Worm (Caenorhabditis elegans): Measurements from ENCODE around the gene srg-48.

The srg-48 gene

DNA sequence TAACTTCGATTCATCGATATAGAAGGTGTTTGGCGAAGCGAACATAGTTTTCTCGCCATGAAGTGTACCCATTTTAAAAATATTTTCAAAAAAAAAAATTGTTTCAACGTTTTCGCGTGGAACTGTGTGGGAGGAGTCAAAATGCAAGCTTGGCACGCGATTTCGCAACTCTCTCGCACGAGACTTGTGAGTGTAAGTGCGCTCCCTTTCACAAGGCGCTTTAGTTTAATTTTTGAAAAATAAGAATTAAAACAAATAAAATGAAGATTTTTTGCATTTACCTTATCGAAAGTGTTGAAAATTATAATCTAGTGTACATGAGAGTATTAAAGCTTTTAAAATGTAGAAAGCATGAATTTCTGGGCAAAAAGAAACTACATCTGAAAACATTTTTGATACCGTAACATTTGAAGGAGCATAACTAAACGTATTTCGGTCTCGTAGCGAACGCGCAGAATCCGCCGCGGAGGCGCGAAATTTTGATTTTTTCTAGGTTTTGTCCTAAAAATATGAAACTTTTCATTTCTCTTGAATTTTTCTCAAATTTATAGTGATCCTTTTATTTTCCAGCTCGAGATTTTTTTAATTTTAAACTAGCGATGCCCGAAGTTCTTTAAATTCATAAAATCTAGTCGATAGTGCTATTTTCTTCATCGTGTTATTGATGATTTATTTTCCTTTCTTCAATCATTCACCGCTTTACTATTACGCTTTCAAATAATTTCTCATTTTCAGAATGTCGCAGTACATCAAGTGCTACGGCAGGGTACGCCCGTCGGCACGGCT is 32.5 kb upstream of the srg-48 start, which contains the start of the genes cogc-2 and klp-18 (continued):
- TF ChIP-seq T26A8.4 (GFP tag; IDR thresholded peaks at IDR 0.05) (peak; percentile 72), daf-19 (GFP tag; conservative IDR thresholded peaks at IDR 0.05) (no peak), lin-39 (tag; optimal IDR thresholded peaks at IDR 0.05) (no peak), nhr-11 (tag; optimal IDR thresholded peaks at IDR 0.05) (peak; percentile 20), zfp-3 (GFP tag; conservative IDR thresholded peaks at IDR 0.05) (0 out of 2 replicates have a peak, but pooled peaks have one; percentile 17), zip-11 (GFP tag; IDR thresholded peaks at IDR 0.05) (no peak), Y5F2A.4 (GFP tag; optimal IDR thresholded peaks at IDR 0.05) (no peak), nhr-77 (tag; optimal IDR thresholded peaks at IDR 0.05) (peak; percentile 56), zip-2 (tag; optimal IDR thresholded peaks at IDR 0.05) (peak; percentile 28), ZK546.5 (tag; optimal IDR thresholded peaks at IDR 0.05) (no peak), ceh-20 (GFP tag; IDR thresholded peaks at IDR 0.05) (peak; percentile 48; the same call in 1 of the 2 replicates), F26F4.8 (GFP tag; conservative IDR thresholded peaks at IDR 0.05) (no peak), hmg-1.1 (GFP tag; IDR thresholded peaks at IDR 0.05) (peak; percentile 74), F37D6.2 (tag; optimal IDR thresholded peaks at IDR 0.05) (peak; percentile 9), dpl-1 (GFP tag; optimal IDR thresholded peaks at IDR 0.05) (peak; percentile 95), mdl-1 (tag; optimal IDR thresholded peaks at IDR 0.05) (peak in 1 of 2 experiments; percentile 67), aha-1 (tag) (no peak), F44E2.7 (GFP tag; IDR thresholded peaks at IDR 0.05) (no peak), fkh-10 (GFP tag; optimal IDR thresholded peaks at IDR 0.05) (peak; percentile 37), php-3 (GFP tag; IDR thresholded peaks at IDR 0.05) (no peak), mdt-29 (GFP tag; IDR thresholded peaks at IDR 0.05) (no peak), dmd-6 (GFP tag; IDR thresholded peaks at IDR 0.05) (peak; percentile 49), zfp-2 (tag; optimal IDR thresholded peaks at IDR 0.05) (peak; percentile 11)

DNA sequence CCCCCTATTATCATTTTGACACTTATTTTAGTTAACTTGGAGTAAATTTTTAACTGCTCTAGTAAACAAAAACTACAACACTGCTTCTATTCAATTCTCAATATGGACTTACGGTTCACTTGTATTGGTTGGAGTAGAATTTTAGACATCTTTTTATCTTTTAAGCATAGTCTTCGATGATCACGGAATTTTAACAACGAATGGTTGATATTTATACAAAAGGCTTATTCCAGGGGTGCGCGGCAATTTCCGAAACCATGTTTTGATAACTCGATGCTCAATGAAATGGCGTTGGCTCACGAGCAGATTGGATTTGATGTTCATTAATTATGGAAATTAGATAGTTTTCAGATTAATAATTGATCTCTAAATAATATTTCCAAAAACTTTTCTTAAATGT is 28.8 kb upstream of the srg-48 start:
- TF ChIP-seq F49E8.2 (tag; optimal IDR thresholded peaks at IDR 0.05; ENCODE audit: borderline replicate concordance) (peak; percentile 87), aha-1 (tag) (peak; percentile 0), zfp-3 (GFP tag; conservative IDR thresholded peaks at IDR 0.05) (0 out of 2 replicates have a peak, but pooled peaks have one; percentile 13), Y5F2A.4 (GFP tag; optimal IDR thresholded peaks at IDR 0.05) (peak; percentile 19), nhr-77 (tag; optimal IDR thresholded peaks at IDR 0.05) (no peak), arid-1 (GFP tag; conservative IDR thresholded peaks at IDR 0.05) (peak; percentile 45; the same call in 1 of the 2 replicates), zfp-2 (tag; optimal IDR thresholded peaks at IDR 0.05) (no peak), snpc-1.2 (GFP tag; IDR thresholded peaks at IDR 0.05) (peak; percentile 78), madf-5 (GFP tag; IDR thresholded peaks at IDR 0.05) (peak in 1 of 2 experiments; percentile 68; a peak in 1 of 4 replicates), nhr-111 (GFP tag; optimal IDR thresholded peaks at IDR 0.05) (peak; percentile 78), lin-38 (GFP tag; IDR thresholded peaks at IDR 0.05) (peak; percentile 63), hlh-30 (tag; optimal IDR thresholded peaks at IDR 0.05; ENCODE audit: insufficient read depth) (no peak)

DNA sequence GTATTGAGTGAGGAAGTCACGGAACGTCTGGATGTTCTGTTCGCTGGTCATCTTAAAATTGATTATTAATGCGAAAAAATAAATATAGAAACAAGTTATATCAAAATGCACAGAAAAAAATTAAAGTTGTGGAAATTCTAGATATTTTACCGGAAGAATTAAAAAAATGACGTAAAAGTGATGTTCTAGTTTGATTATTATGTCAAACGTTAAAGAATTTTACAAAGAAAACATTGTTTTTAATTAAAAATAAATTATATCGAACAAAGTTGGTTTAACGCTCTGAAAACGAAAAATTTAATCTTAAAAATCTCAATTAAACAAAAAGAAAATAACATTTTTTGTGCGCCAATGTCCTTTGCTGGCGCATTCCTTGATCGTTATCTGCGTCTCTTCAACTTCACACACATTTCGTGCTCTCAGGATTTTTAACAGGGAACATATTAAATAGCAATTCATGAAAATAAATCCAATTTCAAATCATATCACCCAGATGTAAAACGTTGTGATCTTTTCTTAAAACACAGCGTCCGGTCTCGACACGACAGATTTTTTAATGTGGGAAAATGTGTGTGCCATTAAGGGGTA is 27.6 kb upstream of the srg-48 start, which contains the start of gene tin-9.1:
TSS of gene tin-9.1 (minus strand) at position 51 of the 588 bp plus-strand sequence.
- TF ChIP-seq lin-1 (GFP tag; IDR thresholded peaks at IDR 0.05) = no peak; the same call in 1 of the 2 replicates
- TF ChIP-seq vab-7 (GFP tag; IDR thresholded peaks at IDR 0.05) = no peak
- no peak for TF ChIP-seq Y48G9A.11 (GFP tag; IDR thresholded peaks at IDR 0.05)
- no peak for TF ChIP-seq madf-9 (GFP tag; conservative IDR thresholded peaks at IDR 0.05)
- peak; percentile 37 for TF ChIP-seq nhr-28 (tag; optimal IDR thresholded peaks at IDR 0.05)
- TF ChIP-seq nhr-10 (tag; optimal IDR thresholded peaks at IDR 0.05) = no peak
- TF ChIP-seq attf-4 (tag; optimal IDR thresholded peaks at IDR 0.05) = no peak
- peak; percentile 35 for TF ChIP-seq aha-1 (tag)
- no peak for TF ChIP-seq ceh-20 (GFP tag; IDR thresholded peaks at IDR 0.05)
- TF ChIP-seq gei-8 (GFP tag; optimal IDR thresholded peaks at IDR 0.05) = no peak
- no peak for TF ChIP-seq tag-97 (GFP tag; IDR thresholded peaks at IDR 0.05)
- peak; percentile 53 for TF ChIP-seq nhr-6 (tag; optimal IDR thresholded peaks at IDR 0.05)
- no peak for TF ChIP-seq skn-1 (tag; optimal IDR thresholded peaks at IDR 0.05)
- no peak for TF ChIP-seq F44E2.7 (GFP tag; IDR thresholded peaks at IDR 0.05)
- TF ChIP-seq lin-39 (tag; optimal IDR thresholded peaks at IDR 0.05) = no peak
- TF ChIP-seq lin-29 (GFP tag; IDR thresholded peaks at IDR 0.05) = no peak
- TF ChIP-seq ZK337.2 (GFP tag; IDR thresholded peaks at IDR 0.05) = no peak
- no peak for TF ChIP-seq zip-2 (tag; optimal IDR thresholded peaks at IDR 0.05)
- peak; percentile 21 for TF ChIP-seq F37D6.2 (tag; optimal IDR thresholded peaks at IDR 0.05)
- no peak for TF ChIP-seq nhr-76 (tag; optimal IDR thresholded peaks at IDR 0.05)
- TF ChIP-seq lsy-2 (tag; optimal IDR thresholded peaks at IDR 0.05) = peak in 1 of 2 experiments; percentile 92
- peak; percentile 53; the same call in 1 of the 2 replicates for TF ChIP-seq snpc-1.2 (GFP tag; IDR thresholded peaks at IDR 0.05)

Measured in whole organism, L4 larva.